Fruit fly (Drosophila melanogaster) whole organism, prepupa: ENCODE data around the gene hyx.

Experiments
- Blimp-1 ChIP-seq: fragments of 200-800 bp; sonication (Bioruptor generic); optimal IDR thresholded peaks from 3 replicates; lab custom pipeline; 2017; ENCODE audit warnings: missing biosample characterization, missing genetic modification characterization, mild to moderate bottlenecking, moderate library complexity, missing genetic modification reagents
- CG10631 ChIP-seq: fragments of 200-800 bp; sonication (Bioruptor generic); optimal IDR thresholded peaks from 2 replicates; lab custom pipeline; 2016; ENCODE audit warnings: missing biosample characterization, missing genetic modification characterization
- CG10669 ChIP-seq: fragments of 200-800 bp; sonication (Bioruptor generic); optimal IDR thresholded peaks from 3 replicates; lab custom pipeline; 2018; ENCODE audit warnings: missing biosample characterization, mild to moderate bottlenecking, missing genetic modification characterization, moderate library complexity
- CG11294 ChIP-seq: fragments of 200-800 bp; sonication (Bioruptor generic); IDR thresholded peaks from 2 replicates; pipeline ENCODE4 v1.3.6; 2022; ENCODE audit warnings: missing biosample characterization, missing genetic modification characterization
- CG11762 ChIP-seq: fragments of 200-800 bp; sonication (Bioruptor generic); optimal IDR thresholded peaks from 3 replicates; lab custom pipeline; 2016; ENCODE audit warnings: missing biosample characterization, missing genetic modification characterization; ENCODE audit not compliant: insufficient read depth
- CG11902 ChIP-seq: fragments of 200-800 bp; sonication (Bioruptor generic); optimal IDR thresholded peaks from 3 replicates; lab custom pipeline; 2016; ENCODE audit warnings: missing biosample characterization, missing genetic modification characterization
- CG15336 ChIP-seq: fragments of 200-800 bp; sonication (Bioruptor generic); IDR thresholded peaks from 2 replicates; pipeline ENCODE4 v1.3.6; 2022; ENCODE audit warnings: missing biosample characterization, missing genetic modification characterization
- CG1621 ChIP-seq: fragments of 200-800 bp; sonication (Bioruptor generic); optimal IDR thresholded peaks from 3 replicates; lab custom pipeline; 2018; ENCODE audit warnings: missing biosample characterization, mild to moderate bottlenecking, missing genetic modification characterization
- CG16779 ChIP-seq: fragments of 200-800 bp; sonication (Bioruptor generic); optimal IDR thresholded peaks from 3 replicates; lab custom pipeline; 2017; ENCODE audit warnings: missing biosample characterization, mild to moderate bottlenecking, missing genetic modification characterization
- CG3032 ChIP-seq: fragments of 200-800 bp; optimal IDR thresholded peaks from 2 replicates; lab custom pipeline; 2019; ENCODE audit warnings: missing biosample characterization, mild to moderate bottlenecking, missing genetic modification characterization, moderate library complexity
- CG31627 ChIP-seq: fragments of 200-800 bp; sonication (Bioruptor generic); optimal IDR thresholded peaks from 3 replicates; lab custom pipeline; 2016; ENCODE audit warnings: missing biosample characterization, missing genetic modification characterization
- CG32006 ChIP-seq: fragments of 200-800 bp; sonication (Bioruptor generic); optimal IDR thresholded peaks from 3 replicates; lab custom pipeline; 2017; ENCODE audit warnings: missing biosample characterization, mild to moderate bottlenecking, missing genetic modification characterization
- CG34406 ChIP-seq: fragments of 200-800 bp; sonication (Bioruptor generic); optimal IDR thresholded peaks from 3 replicates; lab custom pipeline; 2016; ENCODE audit warnings: missing biosample characterization, missing genetic modification characterization
- CG3919 ChIP-seq: fragments of 200-800 bp; sonication (Bioruptor generic); optimal IDR thresholded peaks from 3 replicates; lab custom pipeline; 2016; ENCODE audit warnings: missing biosample characterization, missing genetic modification characterization
- CG6163 ChIP-seq: fragments of 200-800 bp; sonication (Bioruptor generic); IDR thresholded peaks from 3 replicates; pipeline ENCODE4 v1.3.6; 2022; ENCODE audit warnings: missing biosample characterization, missing genetic modification characterization
- CG6792 ChIP-seq: fragments of 200-800 bp; sonication (Bioruptor generic); optimal IDR thresholded peaks from 3 replicates; lab custom pipeline; 2016; ENCODE audit warnings: missing biosample characterization, missing genetic modification characterization
- CG6808 ChIP-seq: fragments of 200-800 bp; sonication (Bioruptor generic); optimal IDR thresholded peaks from 3 replicates; lab custom pipeline; 2017; ENCODE audit warnings: missing biosample characterization, missing genetic modification characterization, mild to moderate bottlenecking, moderate library complexity, missing genetic modification reagents
- CG6854 ChIP-seq: fragments of 200-800 bp; sonication (Bioruptor generic); optimal IDR thresholded peaks from 2 replicates; lab custom pipeline; 2017; ENCODE audit warnings: missing biosample characterization, mild to moderate bottlenecking, missing genetic modification characterization
- CG7368 ChIP-seq: fragments of 200-800 bp; sonication (Bioruptor generic); optimal IDR thresholded peaks from 3 replicates; lab custom pipeline; 2016; ENCODE audit warnings: missing biosample characterization, missing genetic modification characterization
- CG8119 ChIP-seq: fragments of 200-800 bp; sonication (Bioruptor generic); IDR thresholded peaks from 3 replicates; pipeline ENCODE4 v1.3.6; 2022; ENCODE audit warnings: missing biosample characterization, missing genetic modification characterization
- CG8319 ChIP-seq: fragments of 200-800 bp; sonication (Bioruptor generic); optimal IDR thresholded peaks from 3 replicates; lab custom pipeline; 2016; ENCODE audit warnings: missing biosample characterization, missing genetic modification characterization
- CG8632 ChIP-seq: fragments of 200-800 bp; sonication (Bioruptor generic); optimal IDR thresholded peaks from 3 replicates; lab custom pipeline; 2016; ENCODE audit warnings: missing biosample characterization, missing genetic modification characterization
- Eip75B ChIP-seq: fragments of 200-800 bp; sonication (Bioruptor generic); optimal IDR thresholded peaks from 3 replicates; lab custom pipeline; 2016; ENCODE audit warnings: missing biosample characterization, missing genetic modification characterization
- Eip78C ChIP-seq: fragments of 200-800 bp; sonication (Bioruptor generic); peaks from one replicate; lab custom pipeline; 2016; ENCODE audit warnings: missing biosample characterization, missing genetic modification characterization
- Eip93F ChIP-seq: fragments of 200-800 bp; sonication (Bioruptor generic); optimal IDR thresholded peaks from 2 replicates; lab custom pipeline; 2016; ENCODE audit warnings: missing biosample characterization, mild to moderate bottlenecking, missing genetic modification characterization
- Ets21C ChIP-seq: fragments of 200-800 bp; sonication (Bioruptor generic); optimal IDR thresholded peaks from 3 replicates; lab custom pipeline; 2016; ENCODE audit warnings: missing biosample characterization, missing genetic modification characterization
- Gug ChIP-seq: fragments of 200-800 bp; sonication (Bioruptor generic); IDR thresholded peaks from 2 replicates; pipeline ENCODE4 v1.3.6; 2022; ENCODE audit warnings: missing biosample characterization, missing genetic modification characterization
- Hr38 ChIP-seq: sonication (Bioruptor generic); optimal IDR thresholded peaks from 2 replicates; lab custom pipeline; 2016; ENCODE audit warnings: missing biosample characterization, missing genetic modification characterization
- Hr39 ChIP-seq: fragments of 200-800 bp; sonication (Bioruptor generic); optimal IDR thresholded peaks from 2 replicates; lab custom pipeline; 2016; ENCODE audit warnings: missing biosample characterization, missing genetic modification characterization
- Lpt ChIP-seq: fragments of 200-800 bp; sonication (Bioruptor generic); optimal IDR thresholded peaks from 3 replicates; lab custom pipeline; 2016; ENCODE audit warnings: missing biosample characterization, missing genetic modification characterization
- Met ChIP-seq: fragments of 200-800 bp; sonication (Bioruptor generic); optimal IDR thresholded peaks from 3 replicates; lab custom pipeline; 2016; ENCODE audit warnings: missing biosample characterization, missing genetic modification characterization
- OdsH ChIP-seq: fragments of 200-800 bp; sonication (Bioruptor generic); optimal IDR thresholded peaks from 3 replicates; lab custom pipeline; 2016; ENCODE audit warnings: missing biosample characterization, missing genetic modification characterization
- Smox ChIP-seq: fragments of 200-800 bp; sonication (Bioruptor generic); optimal IDR thresholded peaks from 3 replicates; lab custom pipeline; 2016; ENCODE audit warnings: missing biosample characterization, missing genetic modification characterization
- Sox102F ChIP-seq: fragments of 200-800 bp; sonication (Bioruptor generic); optimal IDR thresholded peaks from 2 replicates; lab custom pipeline; 2016; ENCODE audit warnings: missing biosample characterization, mild to moderate bottlenecking, missing genetic modification characterization
- Sox14 ChIP-seq: fragments of 200-800 bp; sonication (Bioruptor generic); optimal IDR thresholded peaks from 3 replicates; lab custom pipeline; 2016; ENCODE audit warnings: missing biosample characterization, missing genetic modification characterization
- Sox15 ChIP-seq: fragments of 200-800 bp; sonication (Bioruptor generic); optimal IDR thresholded peaks from 3 replicates; lab custom pipeline; 2016; ENCODE audit warnings: missing biosample characterization, missing genetic modification characterization
- cyc ChIP-seq: fragments of 200-800 bp; sonication (Bioruptor generic); optimal IDR thresholded peaks from 3 replicates; lab custom pipeline; 2016; ENCODE audit warnings: missing biosample characterization, missing genetic modification characterization
- eg ChIP-seq: fragments of 200-800 bp; sonication (Bioruptor generic); IDR thresholded peaks from 3 replicates; pipeline ENCODE4 v1.3.6; 2022; ENCODE audit warnings: missing biosample characterization, missing genetic modification characterization
- esn ChIP-seq: fragments of 200-800 bp; sonication (Bioruptor generic); optimal IDR thresholded peaks from 2 replicates; lab custom pipeline; 2016; ENCODE audit warnings: missing biosample characterization, mild to moderate bottlenecking, missing genetic modification characterization, moderate library complexity
- fd85E ChIP-seq: fragments of 200-800 bp; sonication (Bioruptor generic); optimal IDR thresholded peaks from 3 replicates; lab custom pipeline; 2016; ENCODE audit warnings: missing biosample characterization, missing genetic modification characterization
- fkh ChIP-seq: fragments of 200-800 bp; sonication (Bioruptor generic); optimal IDR thresholded peaks from 3 replicates; lab custom pipeline; 2017; ENCODE audit warnings: missing biosample characterization, mild to moderate bottlenecking, missing genetic modification characterization, moderate library complexity
- lz ChIP-seq: fragments of 200-800 bp; sonication (Bioruptor generic); optimal IDR thresholded peaks from 3 replicates; lab custom pipeline; 2016; ENCODE audit warnings: missing biosample characterization, missing genetic modification characterization
- pdm3 ChIP-seq: fragments of 200-800 bp; sonication (Bioruptor generic); optimal IDR thresholded peaks from 3 replicates; lab custom pipeline; 2016; ENCODE audit warnings: missing biosample characterization, missing genetic modification characterization
- salr ChIP-seq, 2 experiments: fragments of 200-800 bp; sonication (Bioruptor generic); optimal IDR thresholded peaks; 3 replicates each; lab custom pipeline; 2016 to 2018; ENCODE audit warnings: missing biosample characterization in 2 of 2, missing genetic modification characterization in 2 of 2, mild to moderate bottlenecking in 1 of 2
- spab ChIP-seq: fragments of 200-800 bp; sonication (Bioruptor generic); optimal IDR thresholded peaks from 2 replicates; lab custom pipeline; 2017; ENCODE audit warnings: missing biosample characterization, mild to moderate bottlenecking, missing genetic modification characterization, missing genetic modification reagents
- ss ChIP-seq, 2 experiments: fragments of 200-800 bp; sonication (Bioruptor generic); optimal IDR thresholded peaks; 2 replicates in 1 of 2; 3 replicates in 1 of 2; lab custom pipeline; 2017 to 2018; ENCODE audit warnings: mild to moderate bottlenecking in 2 of 2, missing biosample characterization in 2 of 2, missing genetic modification characterization in 2 of 2, moderate library complexity in 1 of 2
- svp ChIP-seq: fragments of 200-800 bp; sonication (Bioruptor generic); peaks from one replicate; lab custom pipeline; 2016; ENCODE audit warnings: missing biosample characterization, missing genetic modification characterization
- topi ChIP-seq: fragments of 200-800 bp; sonication (Bioruptor generic); optimal IDR thresholded peaks from 3 replicates; lab custom pipeline; 2016; ENCODE audit warnings: missing biosample characterization, missing genetic modification characterization
- vri ChIP-seq: fragments of 200-800 bp; sonication (Bioruptor generic); optimal IDR thresholded peaks from 3 replicates; lab custom pipeline; 2016; ENCODE audit warnings: missing biosample characterization, mild to moderate bottlenecking, missing genetic modification characterization

The hyx gene

dm6 chr3R:9051937-9052680 lies 13.5 kb downstream of the hyx start, which contains the start of gene Kdm2 (continued):
- TF ChIP-seq CG8319 (GFP tag; lab: Kevin White, UChicago), result no peak
- peak; percentile 47 for TF ChIP-seq Eip93F
- TF ChIP-seq CG7368, result no peak

dm6 chr3R:9053021-9053420 lies 14.5 kb downstream of the hyx start:
- TF ChIP-seq ss (GFP tag; optimal IDR thresholded peaks at IDR 0.05; lab: Kevin White, UChicago) (peak; percentile 84 to 93), fd85E (peak; percentile 50), CG8632 (peak; percentile 39), CG16779 (tag; lab: Kevin White, UChicago) (peak; percentile 71), CG8319 (GFP tag; lab: Kevin White, UChicago) (no peak), Eip75B (GFP tag; lab: Kevin White, UChicago) (peak; percentile 66), CG3919 (GFP tag; lab: Kevin White, UChicago) (peak; percentile 81), Sox14 (GFP tag; lab: Kevin White, UChicago) (peak; percentile 72), Lpt (GFP tag; lab: Kevin White, UChicago) (peak; percentile 79), salr (GFP tag; optimal IDR thresholded peaks at IDR 0.05; lab: Kevin White, UChicago) (no peak), Blimp-1 (GFP tag; lab: Kevin White, UChicago) (peak; percentile 81), CG6792 (GFP tag; lab: Kevin White, UChicago) (peak; percentile 62), cyc (GFP tag; lab: Kevin White, UChicago) (peak; percentile 45), vri (peak; percentile 79), svp (GFP tag; lab: Kevin White, UChicago) (peak; percentile 94), Eip93F (no peak), CG6163 (GFP tag; lab: Robert Waterston, UW) (no peak), CG34406 (GFP tag; lab: Kevin White, UChicago) (peak; percentile 38), CG6854 (GFP tag; lab: Kevin White, UChicago) (peak; percentile 93), Met (GFP tag; lab: Kevin White, UChicago) (peak; percentile 55), CG32006 (peak; percentile 57), CG31627 (GFP tag; lab: Kevin White, UChicago) (peak; percentile 50), CG10631 (GFP tag; lab: Kevin White, UChicago) (no peak), CG3032 (tag; lab: Kevin White, UChicago) (peak; percentile 53), lz (peak; percentile 31), Ets21C (GFP tag; lab: Kevin White, UChicago) (peak; percentile 10), topi (GFP tag; lab: Kevin White, UChicago) (peak; percentile 46), Hr39 (GFP tag; lab: Kevin White, UChicago) (peak; percentile 19), CG10669 (GFP tag; lab: Kevin White, UChicago) (peak; percentile 26), CG6808 (GFP tag; lab: Kevin White, UChicago) (peak; percentile 74), Smox (peak; percentile 48), CG8119 (GFP tag; lab: Robert Waterston, UW) (no peak), Sox102F (peak; percentile 66), Sox15 (no peak), Hr38 (GFP tag; lab: Kevin White, UChicago) (no peak), OdsH (GFP tag; lab: Kevin White, UChicago) (peak; percentile 36), pdm3 (peak; percentile 50), Eip78C (GFP tag; lab: Kevin White, UChicago) (peak; percentile 89), CG7368 (peak; percentile 46), CG11762 (no peak), CG1621 (tag; lab: Kevin White, UChicago) (peak; percentile 96), CG11902 (no peak), CG15336 (GFP tag; lab: Robert Waterston, UW) (no peak), eg (no peak), spab (peak; percentile 68), Gug (GFP tag; lab: Robert Waterston, UW) (no peak), fkh (GFP tag; lab: Kevin White, UChicago) (peak; percentile 84), esn (GFP tag; lab: Kevin White, UChicago) (peak; percentile 54), CG11294 (GFP tag; lab: Robert Waterston, UW) (no peak)
